Worm (Caenorhabditis elegans) whole organism, mixed stage, embryonic: ENCODE data around the gene F35B12.10.

Source experiments
- M03D4.4 ChIP-seq: sonication (generic microtip); optimal IDR thresholded peaks from 2 replicates; lab custom pipeline; 2017; ENCODE audit warnings: mild to moderate bottlenecking, missing genetic modification characterization, missing compliant biosample characterization
- bed-3 ChIP-seq: fragments of 200-800 bp; sonication (Bioruptor generic); optimal IDR thresholded peaks from 3 replicates; lab custom pipeline; 2018; ENCODE audit warnings: mild to moderate bottlenecking, missing genetic modification characterization, moderate library complexity, missing compliant biosample characterization
- blmp-1 ChIP-seq: fragments of 150-350 bp; optimal IDR thresholded peaks from 2 replicates; lab custom pipeline; 2014; ENCODE audit warnings: missing biosample characterization, missing genetic modification characterization
- ceh-39 ChIP-seq: fragments of 150-350 bp; optimal IDR thresholded peaks from 2 replicates; lab custom pipeline; 2014; ENCODE audit warnings: missing biosample characterization, missing genetic modification characterization
- ceh-43 ChIP-seq: fragments of 200-800 bp; sonication (Bioruptor generic); optimal IDR thresholded peaks from 2 replicates; lab custom pipeline; 2018; ENCODE audit warnings: mild to moderate bottlenecking, missing genetic modification characterization, moderate library complexity, missing compliant biosample characterization
- ceh-83 ChIP-seq: fragments of 200-800 bp; sonication (Bioruptor generic); optimal IDR thresholded peaks from 2 replicates; lab custom pipeline; 2018; ENCODE audit warnings: mild to moderate bottlenecking, missing genetic modification characterization, missing compliant biosample characterization
- ces-1 ChIP-seq: fragments of 150-350 bp; optimal IDR thresholded peaks from 2 replicates; lab custom pipeline; 2014; ENCODE audit warnings: missing biosample characterization, missing genetic modification reagents, missing genetic modification characterization
- cnd-1 ChIP-seq: fragments of 200-800 bp; sonication (Bioruptor generic); optimal IDR thresholded peaks from 2 replicates; lab custom pipeline; 2018; ENCODE audit warnings: mild to moderate bottlenecking, missing genetic modification characterization, missing compliant biosample characterization
- elt-1 ChIP-seq: sonication (generic microtip); optimal IDR thresholded peaks from 2 replicates; lab custom pipeline; 2017; ENCODE audit warnings: missing genetic modification characterization, mild to moderate bottlenecking, missing compliant biosample characterization, antibody characterized with exemption, moderate library complexity, borderline replicate concordance; ENCODE audit not compliant: insufficient read depth
- elt-3 ChIP-seq: fragments of 150-350 bp; optimal IDR thresholded peaks from 2 replicates; lab custom pipeline; 2014; ENCODE audit warnings: missing biosample characterization, missing genetic modification characterization
- flh-1 ChIP-seq: fragments of 200-800 bp; sonication (Bioruptor generic); optimal IDR thresholded peaks from 2 replicates; lab custom pipeline; 2018; ENCODE audit warnings: mild to moderate bottlenecking, missing genetic modification characterization, moderate library complexity, missing compliant biosample characterization
- ham-2 ChIP-seq: fragments of 200-800 bp; sonication (Bioruptor generic); optimal IDR thresholded peaks from 2 replicates; lab custom pipeline; 2018; ENCODE audit warnings: mild to moderate bottlenecking, missing genetic modification characterization, missing compliant biosample characterization
- hlh-1 ChIP-seq: fragments of 150-350 bp; optimal IDR thresholded peaks from 2 replicates; lab custom pipeline; 2014; ENCODE audit warnings: missing biosample characterization, missing genetic modification reagents, missing genetic modification characterization
- lin-13 ChIP-seq: fragments of 150-350 bp; optimal IDR thresholded peaks from 2 replicates; lab custom pipeline; 2014; ENCODE audit warnings: missing biosample characterization, missing genetic modification characterization
- lin-32 ChIP-seq: fragments of 200-800 bp; sonication (Bioruptor generic); optimal IDR thresholded peaks from 2 replicates; lab custom pipeline; 2018; ENCODE audit warnings: mild to moderate bottlenecking, missing genetic modification characterization, missing compliant biosample characterization
- lsy-2 ChIP-seq: fragments of 150-350 bp; optimal IDR thresholded peaks from 2 replicates; lab custom pipeline; 2014; ENCODE audit warnings: missing biosample characterization, missing genetic modification characterization
- mab-5 ChIP-seq: fragments of 150-350 bp; optimal IDR thresholded peaks from 2 replicates; lab custom pipeline; 2014; ENCODE audit warnings: missing biosample characterization, missing genetic modification characterization
- mep-1 ChIP-seq: fragments of 150-350 bp; optimal IDR thresholded peaks from 2 replicates; lab custom pipeline; 2017; ENCODE audit warnings: missing biosample characterization, missing genetic modification reagents, missing genetic modification characterization, inconsistent platforms
- mls-2 ChIP-seq: sonication (generic microtip); optimal IDR thresholded peaks from 2 replicates; lab custom pipeline; 2016; ENCODE audit warnings: mild to moderate bottlenecking, missing genetic modification characterization, moderate library complexity, missing compliant biosample characterization
- nhr-12 ChIP-seq: fragments of 150-350 bp; optimal IDR thresholded peaks from 2 replicates; lab custom pipeline; 2014; ENCODE audit warnings: missing biosample characterization, missing genetic modification characterization
- nhr-2 ChIP-seq: fragments of 150-350 bp; optimal IDR thresholded peaks from 2 replicates; lab custom pipeline; 2014; ENCODE audit warnings: missing biosample characterization, missing genetic modification characterization
- nhr-237 ChIP-seq: fragments of 150-350 bp; optimal IDR thresholded peaks from 2 replicates; lab custom pipeline; 2014; ENCODE audit warnings: missing biosample characterization, missing genetic modification characterization
- nhr-28 ChIP-seq: fragments of 150-350 bp; optimal IDR thresholded peaks from 2 replicates; lab custom pipeline; 2014; ENCODE audit warnings: missing biosample characterization, missing genetic modification characterization
- nhr-76 ChIP-seq: sonication (generic microtip); optimal IDR thresholded peaks from 2 replicates; lab custom pipeline; 2017; ENCODE audit warnings: missing biosample characterization, missing genetic modification characterization
- pha-4 ChIP-seq: fragments of 150-350 bp; optimal IDR thresholded peaks from 2 replicates; lab custom pipeline; 2018; ENCODE audit warnings: missing biosample characterization, missing genetic modification reagents, missing genetic modification characterization
- sem-2 ChIP-seq: fragments of 200-800 bp; sonication (Bioruptor generic); optimal IDR thresholded peaks from 2 replicates; lab custom pipeline; 2018; ENCODE audit warnings: mild to moderate bottlenecking, missing genetic modification characterization, missing compliant biosample characterization
- snpc-4 ChIP-seq: fragments of 150-350 bp; optimal IDR thresholded peaks from 2 replicates; lab custom pipeline; 2014; ENCODE audit warnings: missing biosample characterization, missing genetic modification characterization
- sptf-1 ChIP-seq: sonication (generic microtip); optimal IDR thresholded peaks from 2 replicates; lab custom pipeline; 2017; ENCODE audit warnings: mild to moderate bottlenecking, missing genetic modification characterization, moderate library complexity, missing compliant biosample characterization
- tbx-8 ChIP-seq: fragments of 200-800 bp; sonication (Bioruptor generic); optimal IDR thresholded peaks from 2 replicates; lab custom pipeline; 2018; ENCODE audit warnings: mild to moderate bottlenecking, missing genetic modification characterization, moderate library complexity, missing compliant biosample characterization
- unc-120 ChIP-seq: sonication (generic microtip); optimal IDR thresholded peaks from 2 replicates; lab custom pipeline; 2017; ENCODE audit warnings: missing genetic modification characterization, missing compliant biosample characterization; ENCODE audit not compliant: poor library complexity, severe bottlenecking
- unc-62 ChIP-seq: fragments of 150-350 bp; optimal IDR thresholded peaks from 2 replicates; lab custom pipeline; 2014; ENCODE audit warnings: missing biosample characterization, missing genetic modification reagents, missing genetic modification characterization
- zip-8 ChIP-seq: fragments of 150-350 bp; optimal IDR thresholded peaks from 2 replicates; lab custom pipeline; 2014; ENCODE audit warnings: missing biosample characterization, missing genetic modification characterization
- ztf-11 ChIP-seq: fragments of 150-350 bp; optimal IDR thresholded peaks from 2 replicates; lab custom pipeline; 2014; ENCODE audit warnings: missing biosample characterization, missing genetic modification characterization

The F35B12.10 gene

ce11 chrV:11656469-11656868, 27.4 kb upstream of the F35B12.10 start:
- TF ChIP-seq tbx-8 (GFP tag; lab: Kevin White, UChicago) (no peak), mep-1 (tag; lab: Kevin White, UChicago) (no peak), unc-62 (no peak), nhr-237 (tag; lab: Kevin White, UChicago) (no peak), ces-1 (no peak), nhr-2 (tag; lab: Kevin White, UChicago) (peak; percentile 34), blmp-1 (no peak), zip-8 (tag; lab: Kevin White, UChicago) (peak; percentile 95)
- TF ChIP-seq, all 35 proteins: peak for 2

ce11 chrV:11653095-11653494, 24.0 kb upstream of the F35B12.10 start:
- TF ChIP-seq pha-4, result no peak
- no peak for TF ChIP-seq nhr-237 (tag; lab: Kevin White, UChicago)
- no peak for TF ChIP-seq ceh-39 (tag; lab: Kevin White, UChicago)
- no peak for TF ChIP-seq ceh-43 (GFP tag; lab: Kevin White, UChicago)
- TF ChIP-seq sptf-1 (tag; lab: Kevin White, UChicago), result no peak
- no peak for TF ChIP-seq tbx-8 (GFP tag; lab: Kevin White, UChicago)
- no peak for TF ChIP-seq lin-13 (tag; lab: Kevin White, UChicago)
- no peak for TF ChIP-seq lin-32 (GFP tag; lab: Kevin White, UChicago)
- TF ChIP-seq hlh-1, result no peak
- TF ChIP-seq nhr-2 (tag; lab: Kevin White, UChicago), result no peak
- no peak for TF ChIP-seq M03D4.4 (tag; lab: Kevin White, UChicago)
- TF ChIP-seq flh-1 (GFP tag; lab: Kevin White, UChicago), result no peak
- TF ChIP-seq blmp-1, result no peak
- TF ChIP-seq ztf-11 (tag; lab: Kevin White, UChicago), result no peak
- no peak for TF ChIP-seq unc-120 (tag; lab: Kevin White, UChicago)
- TF ChIP-seq cnd-1 (tag; lab: Kevin White, UChicago), result no peak
- TF ChIP-seq mab-5 (tag; lab: Kevin White, UChicago), result no peak
- no peak for TF ChIP-seq zip-8 (tag; lab: Kevin White, UChicago)
- TF ChIP-seq mep-1 (tag; lab: Kevin White, UChicago), result no peak
- no peak for TF ChIP-seq snpc-4 (tag; lab: Kevin White, UChicago)

ce11 chrV:11650720-11651119, 21.6 kb upstream of the F35B12.10 start, which contains the start of gene zip-10:
Gene zip-10, minus strand, starts transcription at chrV:11650762.
- TF ChIP-seq elt-3 (tag; lab: Kevin White, UChicago) (no peak), ceh-83 (no peak), ceh-39 (tag; lab: Kevin White, UChicago) (no peak), lin-32 (GFP tag; lab: Kevin White, UChicago) (no peak), ztf-11 (tag; lab: Kevin White, UChicago) (no peak), hlh-1 (no peak), ceh-43 (GFP tag; lab: Kevin White, UChicago) (no peak), nhr-12 (tag; lab: Kevin White, UChicago) (no peak), ham-2 (GFP tag; lab: Kevin White, UChicago) (no peak), M03D4.4 (tag; lab: Kevin White, UChicago) (no peak), sem-2 (no peak), sptf-1 (tag; lab: Kevin White, UChicago) (no peak), flh-1 (GFP tag; lab: Kevin White, UChicago) (no peak), nhr-28 (tag; lab: Kevin White, UChicago) (no peak), lin-13 (tag; lab: Kevin White, UChicago) (no peak), bed-3 (no peak)

ce11 chrV:11649254-11649653, 20.2 kb upstream of the F35B12.10 start:
- TF ChIP-seq mep-1 (tag; lab: Kevin White, UChicago) (no peak), zip-8 (tag; lab: Kevin White, UChicago) (no peak), lsy-2 (tag; lab: Kevin White, UChicago) (no peak), nhr-76 (no peak), ceh-83 (no peak), mls-2 (tag; lab: Kevin White, UChicago) (no peak), flh-1 (GFP tag; lab: Kevin White, UChicago) (no peak), nhr-2 (tag; lab: Kevin White, UChicago) (no peak), snpc-4 (tag; lab: Kevin White, UChicago) (no peak)

- TF ChIP-seq nhr-2 (tag; lab: Kevin White, UChicago) (no peak), unc-62 (no peak), ces-1 (no peak), nhr-76 (no peak), cnd-1 (tag; lab: Kevin White, UChicago) (no peak), M03D4.4 (tag; lab: Kevin White, UChicago) (no peak), elt-1 (tag; lab: Kevin White, UChicago) (no peak), ceh-39 (tag; lab: Kevin White, UChicago) (no peak), ceh-83 (no peak)
- TF ChIP-seq, all 35 proteins: peak for 0
Measured at ce11 chrV:11648435-11648834, 19.4 kb upstream of the F35B12.10 start.
